Worm (Caenorhabditis elegans) whole organism, early embryonic: ENCODE data around the gene dyf-18.

Experiments used
- B0310.2 ChIP-seq: sonication (generic microtip); optimal IDR thresholded peaks from 2 replicates; lab custom pipeline; 2016; ENCODE audit warnings: mild to moderate bottlenecking, missing genetic modification characterization, missing compliant biosample characterization
- F13C5.2 ChIP-seq: sonication (generic microtip); optimal IDR thresholded peaks from 2 replicates; lab custom pipeline; 2017; ENCODE audit warnings: mild to moderate bottlenecking, missing genetic modification characterization, inconsistent platforms, missing compliant biosample characterization
- aly-1 ChIP-seq: sonication (generic microtip); optimal IDR thresholded peaks from 2 replicates; lab custom pipeline; 2016; ENCODE audit warnings: missing genetic modification characterization, missing compliant biosample characterization
- ama-1 ChIP-seq: fragments of 150-350 bp; optimal IDR thresholded peaks from 2 replicates; lab custom pipeline; 2014
- ceh-13 ChIP-seq: fragments of 200-800 bp; sonication (Bioruptor generic); optimal IDR thresholded peaks from 2 replicates; lab custom pipeline; 2018; ENCODE audit warnings: mild to moderate bottlenecking, missing genetic modification characterization, missing compliant biosample characterization
- ceh-36 ChIP-seq: sonication (generic microtip); optimal IDR thresholded peaks from 2 replicates; lab custom pipeline; 2016; ENCODE audit warnings: missing genetic modification characterization, inconsistent platforms, missing compliant biosample characterization
- ets-7 ChIP-seq: sonication (generic microtip); optimal IDR thresholded peaks from 2 replicates; lab custom pipeline; 2016; ENCODE audit warnings: missing genotype, missing genetic modification characterization, missing compliant biosample characterization
- flt-1 ChIP-seq: fragments of 200-800 bp; sonication (Bioruptor generic); IDR thresholded peaks from 2 replicates; pipeline ENCODE4 v1.3.6; 2022; ENCODE audit warnings: missing genetic modification characterization, missing compliant biosample characterization
- hmbx-1 ChIP-seq: sonication (generic microtip); optimal IDR thresholded peaks from 2 replicates; lab custom pipeline; 2016; ENCODE audit warnings: mild to moderate bottlenecking, missing genetic modification characterization, missing compliant biosample characterization
- hmg-4 ChIP-seq: fragments of 200-800 bp; sonication (Bioruptor generic); optimal IDR thresholded peaks from 2 replicates; lab custom pipeline; 2018; ENCODE audit warnings: mild to moderate bottlenecking, missing genetic modification characterization, missing compliant biosample characterization
- hnd-1 ChIP-seq: sonication (generic microtip); optimal IDR thresholded peaks from 2 replicates; lab custom pipeline; 2016; ENCODE audit warnings: missing genetic modification characterization, missing compliant biosample characterization
- pes-1 ChIP-seq: fragments of 200-800 bp; sonication (Bioruptor generic); IDR thresholded peaks from 2 replicates; pipeline ENCODE4 v1.3.6; 2022; ENCODE audit warnings: missing genetic modification reagents, missing genetic modification characterization, missing compliant biosample characterization
- scrt-1 ChIP-seq: fragments of 200-800 bp; sonication (Bioruptor generic); IDR thresholded peaks from 2 replicates; pipeline ENCODE4 v1.3.6; 2022; ENCODE audit warnings: missing genetic modification characterization, missing compliant biosample characterization
- sea-1 ChIP-seq: fragments of 200-800 bp; sonication (Bioruptor generic); conservative IDR thresholded peaks from 2 replicates; pipeline ENCODE4 v1.3.6; 2022; ENCODE audit warnings: missing genetic modification characterization, missing compliant biosample characterization
- tbx-11 ChIP-seq: fragments of 200-800 bp; sonication (Bioruptor generic); IDR thresholded peaks from 2 replicates; pipeline ENCODE4 v1.3.6; 2022; ENCODE audit warnings: missing genetic modification characterization, missing compliant biosample characterization
- tbx-37 ChIP-seq: fragments of 200-800 bp; sonication (Bioruptor generic); conservative IDR thresholded peaks from 2 replicates; pipeline ENCODE4 v1.3.6; 2022; ENCODE audit warnings: missing genetic modification reagents, missing genetic modification characterization, missing compliant biosample characterization
- tra-4 ChIP-seq: sonication (generic microtip); optimal IDR thresholded peaks from 2 replicates; lab custom pipeline; 2017; ENCODE audit warnings: missing genetic modification characterization, missing compliant biosample characterization

The dyf-18 gene

ce11 chrIV:11821591-11822361 is 20.8 kb upstream of the dyf-18 start, which contains the start of the genes par-5 and M117.3:
Gene par-5, minus strand, starts transcription at chrIV:11821924.
Gene M117.3, plus strand, starts transcription at chrIV:11822206.
- TF ChIP-seq B0310.2 (tag; lab: Kevin White, UChicago) (no peak), pes-1 (GFP tag; lab: Robert Waterston, UW) (no peak), ceh-36 (tag; lab: Kevin White, UChicago) (no peak), hnd-1 (no peak), ceh-13 (GFP tag; lab: Kevin White, UChicago) (no peak), hmbx-1 (no peak), tbx-11 (peak; percentile 17; the same call in 1 of the 2 replicates), scrt-1 (no peak), sea-1 (GFP tag; lab: Robert Waterston, UW) (no peak), flt-1 (GFP tag; lab: Robert Waterston, UW) (no peak), tra-4 (tag; lab: Kevin White, UChicago) (no peak), F13C5.2 (tag; lab: Kevin White, UChicago) (peak; percentile 52), ets-7 (no peak)

- TF ChIP-seq hmg-4 (GFP tag; lab: Kevin White, UChicago): no peak
- TF ChIP-seq ama-1: peak; percentile 41
Measured at ce11 chrIV:11820067-11820913, 19.3 kb upstream of the dyf-18 start.

- TF ChIP-seq F13C5.2 (tag; lab: Kevin White, UChicago) (no peak), aly-1 (tag; lab: Kevin White, UChicago) (no peak), tbx-11 (no peak), pes-1 (GFP tag; lab: Robert Waterston, UW) (no peak), ceh-36 (tag; lab: Kevin White, UChicago) (no peak), sea-1 (GFP tag; lab: Robert Waterston, UW) (no peak), tbx-37 (no peak), hmbx-1 (no peak), flt-1 (GFP tag; lab: Robert Waterston, UW) (no peak), hnd-1 (no peak), hmg-4 (GFP tag; lab: Kevin White, UChicago) (no peak), tra-4 (tag; lab: Kevin White, UChicago) (no peak), ets-7 (no peak), ceh-13 (GFP tag; lab: Kevin White, UChicago) (no peak), scrt-1 (no peak), ama-1 (no peak)
Measured at ce11 chrIV:11813901-11814300, 12.9 kb upstream of the dyf-18 start, which contains the start of gene M117.1. Gene M117.1, plus strand, starts transcription at chrIV:11814247.

ce11 chrIV:11812017-11812416 is 11.0 kb upstream of the dyf-18 start:
- TF ChIP-seq tbx-11 (no peak), B0310.2 (tag; lab: Kevin White, UChicago) (no peak), ceh-36 (tag; lab: Kevin White, UChicago) (no peak), hmbx-1 (no peak), tbx-37 (no peak), aly-1 (tag; lab: Kevin White, UChicago) (no peak), hmg-4 (GFP tag; lab: Kevin White, UChicago) (no peak)

ce11 chrIV:11809708-11810114 is 8.7 kb upstream of the dyf-18 start:
- TF ChIP-seq F13C5.2 (tag; lab: Kevin White, UChicago) (peak; percentile 27), hmg-4 (GFP tag; lab: Kevin White, UChicago) (no peak), flt-1 (GFP tag; lab: Robert Waterston, UW) (no peak), pes-1 (GFP tag; lab: Robert Waterston, UW) (no peak), hnd-1 (no peak)

ce11 chrIV:11809047-11809446 is 8.1 kb upstream of the dyf-18 start:
- TF ChIP-seq sea-1 (GFP tag; lab: Robert Waterston, UW) (no peak), hnd-1 (no peak), aly-1 (tag; lab: Kevin White, UChicago) (no peak), hmbx-1 (no peak), tra-4 (tag; lab: Kevin White, UChicago) (no peak), flt-1 (GFP tag; lab: Robert Waterston, UW) (no peak), ets-7 (no peak), pes-1 (GFP tag; lab: Robert Waterston, UW) (no peak), hmg-4 (GFP tag; lab: Kevin White, UChicago) (no peak), tbx-37 (no peak), ceh-13 (GFP tag; lab: Kevin White, UChicago) (no peak), ceh-36 (tag; lab: Kevin White, UChicago) (no peak), scrt-1 (no peak), B0310.2 (tag; lab: Kevin White, UChicago) (no peak), tbx-11 (no peak)

- TF ChIP-seq pes-1 (GFP tag; lab: Robert Waterston, UW): no peak
Measured at ce11 chrIV:11804053-11804452, 3.1 kb upstream of the dyf-18 start, which contains the start of gene H01G02.1. Gene H01G02.1, minus strand, starts transcription at chrIV:11804153.

- TF ChIP-seq tbx-37 (no peak), tbx-11 (no peak), ceh-36 (tag; lab: Kevin White, UChicago) (no peak)
Measured at ce11 chrIV:11803044-11803443, 2.1 kb upstream of the dyf-18 start, which contains the start of gene H01G02.4. Gene H01G02.4, minus strand, starts transcription at chrIV:11803144.
